Worm (Caenorhabditis elegans) whole organism, L1 larva: ENCODE results near the gene F57C2.4.

Experiments
- C04F5.9 ChIP-seq: sonication (generic microtip); optimal IDR thresholded peaks from 2 replicates; lab custom pipeline; 2016; ENCODE audit warnings: missing genetic modification characterization, missing compliant biosample characterization
- C16A3.4 ChIP-seq: fragments of 150-350 bp; optimal IDR thresholded peaks from 2 replicates; lab custom pipeline; 2014; ENCODE audit warnings: missing biosample characterization, missing genetic modification characterization
- F16B12.6 ChIP-seq: fragments of 150-350 bp; optimal IDR thresholded peaks from 2 replicates; lab custom pipeline; 2014; ENCODE audit warnings: missing biosample characterization, missing genetic modification characterization
- blmp-1 ChIP-seq: fragments of 150-350 bp; optimal IDR thresholded peaks from 2 replicates; lab custom pipeline; 2014; ENCODE audit warnings: missing biosample characterization, missing genetic modification characterization
- ces-1 ChIP-seq: fragments of 150-350 bp; optimal IDR thresholded peaks from 2 replicates; lab custom pipeline; 2014; ENCODE audit warnings: missing biosample characterization, missing genetic modification reagents, missing genetic modification characterization
- efl-1 ChIP-seq, 4 experiments: fragments of 150-350 bp; optimal IDR thresholded peaks in 3 of 4; peaks in 1 of 4; 1 replicate in 1 of 4; 2 replicates in 3 of 4; lab custom pipeline; 2014; ENCODE audit warnings: missing biosample characterization in 2 of 4, missing genetic modification characterization in 2 of 4, missing genetic modification reagents in 2 of 4
- egl-27 ChIP-seq, 2 experiments: fragments of 150-350 bp in 1 of 2; sonication (generic microtip); optimal IDR thresholded peaks; 3 replicates each; lab custom pipeline; 2017 to 2018; ENCODE audit warnings: missing biosample characterization in 2 of 2, missing genetic modification characterization in 2 of 2, missing genetic modification reagents in 2 of 2
- elt-2 ChIP-seq: sonication (generic microtip); optimal IDR thresholded peaks from 2 replicates; lab custom pipeline; 2016; ENCODE audit warnings: missing genetic modification characterization, mild to moderate bottlenecking, inconsistent platforms, missing compliant biosample characterization, missing genetic modification reagents
- elt-3 ChIP-seq, 6 experiments: fragments of 150-350 bp in 1 of 6; sonication (generic microtip); optimal IDR thresholded peaks; 2 replicates each; lab custom pipeline; 2017 to 2018; ENCODE audit warnings: missing biosample characterization in 6 of 6, missing genetic modification characterization in 6 of 6, inconsistent platforms in 1 of 6
- hlh-4 ChIP-seq: sonication (generic microtip); optimal IDR thresholded peaks from 2 replicates; lab custom pipeline; 2016; ENCODE audit warnings: mild to moderate bottlenecking, missing genetic modification characterization, missing compliant biosample characterization
- hpl-2 ChIP-seq: fragments of 150-350 bp; optimal IDR thresholded peaks from 2 replicates; lab custom pipeline; 2014; ENCODE audit warnings: missing biosample characterization, missing genetic modification reagents, missing genetic modification characterization
- isw-1 ChIP-seq: fragments of 200-800 bp; sonication (Bioruptor generic); IDR thresholded peaks from 2 replicates; pipeline ENCODE4 v1.3.6; 2022; ENCODE audit warnings: missing genetic modification characterization, missing compliant biosample characterization
- jun-1 ChIP-seq: fragments of 150-350 bp; optimal IDR thresholded peaks from 2 replicates; lab custom pipeline; 2014; ENCODE audit warnings: missing biosample characterization, missing genetic modification reagents, missing genetic modification characterization
- lin-14 ChIP-seq: fragments of 200-800 bp; sonication (Bioruptor generic); optimal IDR thresholded peaks from 2 replicates; lab custom pipeline; 2018; ENCODE audit warnings: mild to moderate bottlenecking, missing genetic modification characterization, moderate library complexity, missing compliant biosample characterization
- lin-35 ChIP-seq, 2 experiments: fragments of 150-350 bp; optimal IDR thresholded peaks; 2 replicates each; lab custom pipeline; 2014; ENCODE audit warnings: missing biosample characterization in 2 of 2, missing genetic modification characterization in 2 of 2, missing genetic modification reagents in 2 of 2
- mab-9 ChIP-seq: fragments of 200-800 bp; sonication (Bioruptor generic); IDR thresholded peaks from 2 replicates; pipeline ENCODE4 v1.3.6; 2022; ENCODE audit warnings: missing genetic modification reagents, missing genetic modification characterization, missing compliant biosample characterization
- mef-2 ChIP-seq: fragments of 150-350 bp; optimal IDR thresholded peaks from 2 replicates; lab custom pipeline; 2014; ENCODE audit warnings: missing biosample characterization, missing genetic modification characterization
- mep-1 ChIP-seq: fragments of 150-350 bp; optimal IDR thresholded peaks from 2 replicates; lab custom pipeline; 2014; ENCODE audit warnings: missing biosample characterization, missing genetic modification characterization
- nhr-19 ChIP-seq: fragments of 200-800 bp; sonication (Bioruptor generic); conservative IDR thresholded peaks from 2 replicates; pipeline ENCODE4 v1.3.6; 2022; ENCODE audit warnings: missing genetic modification characterization, missing compliant biosample characterization
- nhr-20 ChIP-seq: sonication (generic microtip); optimal IDR thresholded peaks from 2 replicates; lab custom pipeline; 2016; ENCODE audit warnings: mild to moderate bottlenecking, missing genetic modification characterization, missing compliant biosample characterization
- nhr-28 ChIP-seq: fragments of 150-350 bp; optimal IDR thresholded peaks from 2 replicates; lab custom pipeline; 2014; ENCODE audit warnings: missing biosample characterization, missing genetic modification characterization
- nhr-71 ChIP-seq: sonication (generic microtip); optimal IDR thresholded peaks from 2 replicates; lab custom pipeline; 2016; ENCODE audit warnings: mild to moderate bottlenecking, missing genetic modification characterization, moderate library complexity, missing compliant biosample characterization
- nhr-76 ChIP-seq: sonication (generic microtip); optimal IDR thresholded peaks from 2 replicates; lab custom pipeline; 2017; ENCODE audit warnings: missing biosample characterization, missing genetic modification characterization
- nhr-84 ChIP-seq: sonication (generic microtip); optimal IDR thresholded peaks from 2 replicates; lab custom pipeline; 2017; ENCODE audit warnings: missing biosample characterization, missing genetic modification characterization
- nhr-85 ChIP-seq: sonication (generic microtip); peaks from one replicate; lab custom pipeline; 2016; ENCODE audit warnings: missing genetic modification characterization, inconsistent platforms, missing compliant biosample characterization
- nhr-90 ChIP-seq: sonication (generic microtip); optimal IDR thresholded peaks from 2 replicates; lab custom pipeline; 2016; ENCODE audit warnings: mild to moderate bottlenecking, missing genetic modification characterization, missing compliant biosample characterization; ENCODE audit not compliant: poor library complexity
- pag-3 ChIP-seq: sonication (generic microtip); optimal IDR thresholded peaks from 2 replicates; lab custom pipeline; 2017; ENCODE audit warnings: missing genetic modification characterization, mild to moderate bottlenecking, missing compliant biosample characterization, antibody characterized with exemption, borderline replicate concordance; ENCODE audit not compliant: insufficient read depth
- skn-1 ChIP-seq: fragments of 150-350 bp; optimal IDR thresholded peaks from 2 replicates; lab custom pipeline; 2014; ENCODE audit warnings: missing biosample characterization, missing genetic modification characterization
- snu-23 ChIP-seq: sonication (generic microtip); optimal IDR thresholded peaks from 2 replicates; lab custom pipeline; 2016; ENCODE audit warnings: missing genetic modification characterization, missing compliant biosample characterization
- sox-4 ChIP-seq: sonication (generic microtip); optimal IDR thresholded peaks from 2 replicates; lab custom pipeline; 2016; ENCODE audit warnings: missing genetic modification characterization, missing compliant biosample characterization
- tbx-2 ChIP-seq: sonication (generic microtip); optimal IDR thresholded peaks from 2 replicates; lab custom pipeline; 2016; ENCODE audit warnings: missing genetic modification characterization, missing compliant biosample characterization
- unc-130 ChIP-seq: fragments of 150-350 bp; optimal IDR thresholded peaks from 2 replicates; lab custom pipeline; 2017; ENCODE audit warnings: missing biosample characterization, missing genetic modification characterization, inconsistent platforms
- unc-62 ChIP-seq: fragments of 150-350 bp; optimal IDR thresholded peaks from 2 replicates; lab custom pipeline; 2014; ENCODE audit warnings: missing biosample characterization, missing genetic modification reagents, missing genetic modification characterization
- unc-98 ChIP-seq: fragments of 200-800 bp; sonication (Bioruptor generic); IDR thresholded peaks from 2 replicates; pipeline ENCODE4 v1.3.6; 2022; ENCODE audit warnings: missing genetic modification characterization, missing compliant biosample characterization
- xbp-1 ChIP-seq: sonication (generic microtip); optimal IDR thresholded peaks from 2 replicates; lab custom pipeline; 2016; ENCODE audit warnings: missing genetic modification characterization, missing compliant biosample characterization
- ztf-4 ChIP-seq: fragments of 150-350 bp; optimal IDR thresholded peaks from 2 replicates; lab custom pipeline; 2014; ENCODE audit warnings: missing biosample characterization, missing genetic modification characterization

F57C2.4 gene

DNA sequence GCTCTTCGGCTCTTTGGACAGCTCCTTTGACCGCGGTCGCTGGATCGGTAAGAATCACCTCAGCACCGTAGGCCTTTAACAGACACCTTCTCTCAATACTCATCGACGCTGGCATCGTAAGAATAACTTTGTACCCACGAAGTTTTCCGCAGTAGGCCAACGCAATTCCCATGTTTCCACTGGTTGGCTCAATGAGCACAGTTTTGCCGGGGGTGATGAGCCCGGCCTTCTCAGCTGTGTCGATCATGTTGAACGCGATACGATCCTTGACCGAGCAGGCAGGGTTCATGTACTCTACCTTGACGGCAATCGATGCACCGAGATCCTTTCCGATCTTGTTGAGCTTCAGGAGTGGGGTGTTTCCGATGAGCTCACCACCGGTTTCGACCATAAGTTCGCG, 31.1 kb upstream of the F57C2.4 start:
- TF ChIP-seq mef-2 (tag; lab: Kevin White, UChicago) (no peak), blmp-1 (tag; lab: Kevin White, UChicago) (no peak), egl-27 (tag; optimal IDR thresholded peaks at IDR 0.05; lab: Kevin White, UChicago) (no peak), unc-62 (no peak), lin-35 (GFP tag; optimal IDR thresholded peaks at IDR 0.05; lab: Kevin White, UChicago) (no peak), unc-130 (tag; lab: Kevin White, UChicago) (no peak)

DNA sequence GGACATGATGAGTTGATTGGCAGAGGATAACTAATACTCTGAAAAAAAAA, 30.9 kb upstream of the F57C2.4 start, which contains the start of gene cysl-2:
TSS of gene cysl-2 (minus strand) at position 38 of the 50 bp plus-strand sequence.
- TF ChIP-seq C04F5.9 (tag; lab: Kevin White, UChicago) (no peak), pag-3 (tag; lab: Kevin White, UChicago) (no peak), sox-4 (no peak), nhr-84 (tag; lab: Kevin White, UChicago) (no peak), lin-14 (GFP tag; lab: Kevin White, UChicago) (no peak), lin-35 (GFP tag; optimal IDR thresholded peaks at IDR 0.05; lab: Kevin White, UChicago) (no peak), nhr-28 (tag; lab: Kevin White, UChicago) (no peak), nhr-19 (GFP tag; lab: Robert Waterston, UW) (no peak), F16B12.6 (tag; lab: Kevin White, UChicago) (no peak), hpl-2 (GFP tag; lab: Kevin White, UChicago) (no peak), ztf-4 (tag; lab: Kevin White, UChicago) (no peak), unc-130 (tag; lab: Kevin White, UChicago) (no peak), mep-1 (no peak), nhr-76 (no peak), nhr-71 (tag; lab: Kevin White, UChicago) (no peak), mab-9 (GFP tag; lab: Robert Waterston, UW) (no peak), xbp-1 (tag; lab: Kevin White, UChicago) (no peak), jun-1 (tag; lab: Kevin White, UChicago) (no peak)
- TF ChIP-seq, all 84 proteins: peak for 0

DNA sequence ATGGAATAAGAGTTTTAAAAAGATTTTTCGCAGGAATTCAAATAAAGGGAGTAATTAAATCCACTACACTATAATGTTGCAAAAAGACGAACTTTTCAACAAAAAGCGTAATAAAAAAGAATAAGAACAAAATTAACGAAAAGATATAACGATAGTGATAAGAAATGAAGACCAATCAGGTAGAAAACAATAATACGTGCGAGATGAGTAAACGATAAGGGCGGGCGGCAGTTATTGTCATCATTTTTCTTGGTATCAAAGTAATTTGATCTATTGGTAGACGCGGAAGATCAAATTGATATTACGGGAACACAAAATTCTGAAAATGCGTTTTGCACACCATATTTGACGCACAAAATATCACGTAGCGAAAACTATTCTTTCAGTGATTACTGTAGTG, 30.6 kb upstream of the F57C2.4 start:
- peak; percentile 49 for TF ChIP-seq elt-2 (tag; lab: Kevin White, UChicago)
- TF ChIP-seq elt-3 (tag; optimal IDR thresholded peaks at IDR 0.05; lab: Kevin White, UChicago) = peak in 1 of 6 experiments; percentile 2
- peak; percentile 2 for TF ChIP-seq nhr-20 (tag; lab: Kevin White, UChicago)
- no peak for TF ChIP-seq isw-1 (GFP tag; lab: Robert Waterston, UW)
- no peak for TF ChIP-seq C16A3.4 (tag; lab: Kevin White, UChicago)
- peak; percentile 76 for TF ChIP-seq nhr-85
- peak; percentile 33 for TF ChIP-seq blmp-1 (tag; lab: Kevin White, UChicago)
- TF ChIP-seq lin-14 (GFP tag; lab: Kevin White, UChicago) = peak; percentile 19
- TF ChIP-seq tbx-2 (tag; lab: Kevin White, UChicago) = no peak
- TF ChIP-seq ces-1 (GFP tag; lab: Kevin White, UChicago) = no peak
- TF ChIP-seq skn-1 (tag; lab: Kevin White, UChicago) = peak; percentile 30
- TF ChIP-seq, all 84 proteins: peak for 7

DNA sequence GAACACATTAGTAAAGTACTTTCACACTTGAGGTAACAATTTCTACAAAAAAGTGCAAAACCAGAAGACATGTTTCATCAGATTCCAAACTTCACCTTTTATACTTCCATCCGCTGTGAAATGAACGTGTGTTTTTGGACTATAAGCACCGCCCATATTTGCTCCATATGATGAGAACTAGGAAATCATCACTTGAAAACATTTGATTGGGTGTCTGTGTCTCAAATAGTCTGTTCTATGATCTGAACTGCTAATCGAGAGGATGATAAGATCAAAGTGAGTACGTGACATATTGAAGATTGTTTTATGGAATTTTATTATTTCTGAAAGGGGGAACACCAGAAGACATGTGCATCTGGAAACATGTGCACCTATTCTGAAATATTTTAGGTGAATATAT, 29.8 kb upstream of the F57C2.4 start:
- TF ChIP-seq blmp-1 (tag; lab: Kevin White, UChicago) (peak; percentile 39), skn-1 (tag; lab: Kevin White, UChicago) (peak; percentile 44), hlh-4 (tag; lab: Kevin White, UChicago) (no peak), nhr-20 (tag; lab: Kevin White, UChicago) (peak; percentile 45), mef-2 (tag; lab: Kevin White, UChicago) (no peak), elt-3 (tag; optimal IDR thresholded peaks at IDR 0.05; lab: Kevin White, UChicago) (peak in 4 of 6 experiments; percentile 22 to 47 (median 31)), efl-1 (optimal IDR thresholded peaks at IDR 0.05; lab: Kevin White, UChicago) (no peak), efl-1 (GFP tag; optimal IDR thresholded peaks at IDR 0.05 in 1 of 2; lab: Kevin White, UChicago) (peak in 1 of 2 experiments; percentile 27), nhr-90 (peak; percentile 12), unc-98 (GFP tag; lab: Robert Waterston, UW) (no peak), nhr-19 (GFP tag; lab: Robert Waterston, UW) (0 out of 2 replicates have a peak, but pooled peaks have one; percentile 14), snu-23 (GFP tag; lab: Kevin White, UChicago) (peak; percentile 9), lin-14 (GFP tag; lab: Kevin White, UChicago) (peak; percentile 34)
